Fruit fly (Drosophila melanogaster) whole organism, embryonic: ENCODE results near the gene CG1273.

Experiments
- Antp ChIP-seq: fragments of 200-800 bp; sonication (Bioruptor generic); optimal IDR thresholded peaks from 3 replicates; lab custom pipeline; 2016; ENCODE audit warnings: missing biosample characterization, missing genetic modification characterization
- B-H1 ChIP-seq: fragments of 200-800 bp; sonication (Bioruptor generic); IDR thresholded peaks from 3 replicates; pipeline ENCODE4 v1.3.6; 2022; ENCODE audit warnings: missing biosample characterization, missing genetic modification characterization
- CG11247 ChIP-seq: fragments of 200-800 bp; sonication (Bioruptor generic); IDR thresholded peaks from 2 replicates; pipeline ENCODE4 v1.3.6; 2022; ENCODE audit warnings: missing biosample characterization, missing genetic modification characterization
- CG15479 ChIP-seq: fragments of 200-800 bp; sonication (Bioruptor generic); optimal IDR thresholded peaks from 3 replicates; lab custom pipeline; 2019; ENCODE audit warnings: missing biosample characterization, mild to moderate bottlenecking, missing genetic modification characterization, moderate library complexity
- CG1647 ChIP-seq: fragments of 200-800 bp; sonication (Bioruptor generic); optimal IDR thresholded peaks from 3 replicates; lab custom pipeline; 2016; ENCODE audit warnings: missing biosample characterization, missing genetic modification characterization
- CG17328 ChIP-seq: fragments of 200-800 bp; sonication (Bioruptor generic); IDR thresholded peaks from 2 replicates; pipeline ENCODE4 v1.3.6; 2022; ENCODE audit warnings: missing biosample characterization, missing genetic modification characterization
- CG17802 ChIP-seq: fragments of 200-800 bp; sonication (Bioruptor generic); optimal IDR thresholded peaks from 2 replicates; lab custom pipeline; 2018; ENCODE audit warnings: missing biosample characterization, mild to moderate bottlenecking, missing genetic modification characterization, moderate library complexity
- CG3407 ChIP-seq: fragments of 200-800 bp; sonication (Bioruptor generic); optimal IDR thresholded peaks from 2 replicates; lab custom pipeline; 2018; ENCODE audit warnings: missing biosample characterization, mild to moderate bottlenecking, missing genetic modification characterization
- CG4404 ChIP-seq: fragments of 200-800 bp; sonication (Bioruptor generic); IDR thresholded peaks from 2 replicates; pipeline ENCODE4 v1.3.6; 2022; ENCODE audit warnings: missing biosample characterization, missing genetic modification characterization
- CG4730 ChIP-seq: fragments of 200-800 bp; sonication (Bioruptor generic); IDR thresholded peaks from 2 replicates; pipeline ENCODE4 v1.3.6; 2022; ENCODE audit warnings: missing biosample characterization, missing genetic modification characterization
- CG6683 ChIP-seq: fragments of 200-800 bp; sonication (Bioruptor generic); optimal IDR thresholded peaks from 2 replicates; lab custom pipeline; 2017; ENCODE audit warnings: missing biosample characterization, mild to moderate bottlenecking, missing genetic modification characterization, missing genetic modification reagents
- CG7271 ChIP-seq: fragments of 200-800 bp; sonication (Bioruptor generic); optimal IDR thresholded peaks from 2 replicates; lab custom pipeline; 2018; ENCODE audit warnings: missing biosample characterization, mild to moderate bottlenecking, missing genetic modification characterization, moderate library complexity
- CG7987 ChIP-seq: fragments of 200-800 bp; sonication (Bioruptor generic); optimal IDR thresholded peaks from 2 replicates; lab custom pipeline; 2018; ENCODE audit warnings: missing biosample characterization, mild to moderate bottlenecking, missing genetic modification characterization, moderate library complexity
- CG8281 ChIP-seq: fragments of 200-800 bp; sonication (Bioruptor generic); optimal IDR thresholded peaks from 2 replicates; lab custom pipeline; 2018; ENCODE audit warnings: missing biosample characterization, mild to moderate bottlenecking, missing genetic modification characterization, moderate library complexity
- CG9797 ChIP-seq: fragments of 200-800 bp; sonication (Bioruptor generic); optimal IDR thresholded peaks from 3 replicates; lab custom pipeline; 2018; ENCODE audit warnings: missing biosample characterization, mild to moderate bottlenecking, missing genetic modification characterization
- CoRest ChIP-seq: fragments of 200-800 bp; sonication (Bioruptor generic); optimal IDR thresholded peaks from 3 replicates; lab custom pipeline; 2018; ENCODE audit warnings: missing biosample characterization, mild to moderate bottlenecking, missing genetic modification characterization, moderate library complexity
- D ChIP-seq, 2 experiments: fragments of 200-800 bp in 1 of 2; fragments of >200 bp in 1 of 2; sonication (Bioruptor generic) in 1 of 2; optimal IDR thresholded peaks; 2 replicates in 1 of 2; 3 replicates in 1 of 2; lab custom pipeline; 2017; ENCODE audit warnings: mild to moderate bottlenecking in 1 of 2, missing biosample characterization in 1 of 2, missing genetic modification characterization in 1 of 2, missing genetic modification reagents in 1 of 2
- Dfd ChIP-seq, 2 experiments: fragments of >200 bp; optimal IDR thresholded peaks; 2 replicates each; lab custom pipeline; 2017; ENCODE audit warnings: missing biosample characterization in 2 of 2, missing genetic modification characterization in 2 of 2
- Dp ChIP-seq: fragments of 200-800 bp; sonication (Bioruptor generic); optimal IDR thresholded peaks from 2 replicates; lab custom pipeline; 2018; ENCODE audit warnings: missing biosample characterization, mild to moderate bottlenecking, missing genetic modification characterization, moderate library complexity
- GATAe ChIP-seq: fragments of 200-800 bp; sonication (Bioruptor generic); conservative IDR thresholded peaks from 2 replicates; pipeline ENCODE4 v1.3.6; 2022; ENCODE audit warnings: missing biosample characterization, missing genetic modification characterization
- Hr51 ChIP-seq, 2 experiments: fragments of 200-800 bp; sonication (Bioruptor generic); optimal IDR thresholded peaks; 2 replicates in 1 of 2; 3 replicates in 1 of 2; lab custom pipeline; 2016 to 2018; ENCODE audit warnings: missing biosample characterization in 2 of 2, missing genetic modification characterization in 2 of 2, mild to moderate bottlenecking in 1 of 2, moderate library complexity in 1 of 2
- Lpt ChIP-seq: fragments of >200 bp; optimal IDR thresholded peaks from 2 replicates; lab custom pipeline; 2018; ENCODE audit warnings: missing biosample characterization, missing genetic modification characterization
- NK7.1 ChIP-seq: fragments of 200-800 bp; sonication (Bioruptor generic); optimal IDR thresholded peaks from 3 replicates; lab custom pipeline; 2016; ENCODE audit warnings: missing biosample characterization, missing genetic modification characterization
- NfI ChIP-seq: fragments of 200-800 bp; sonication (Bioruptor generic); optimal IDR thresholded peaks from 3 replicates; lab custom pipeline; 2018; ENCODE audit warnings: missing biosample characterization, mild to moderate bottlenecking, missing genetic modification characterization, moderate library complexity
- Oaz ChIP-seq: fragments of 200-800 bp; sonication (Bioruptor generic); IDR thresholded peaks from 2 replicates; pipeline ENCODE4 v1.3.6; 2022; ENCODE audit warnings: missing biosample characterization, missing genetic modification characterization
- Six4 ChIP-seq: fragments of 200-800 bp; sonication (Bioruptor generic); optimal IDR thresholded peaks from 2 replicates; lab custom pipeline; 2016; ENCODE audit warnings: missing biosample characterization, missing genetic modification characterization
- Sox100B ChIP-seq: fragments of 200-800 bp; sonication (Bioruptor generic); optimal IDR thresholded peaks from 3 replicates; lab custom pipeline; 2018; ENCODE audit warnings: missing biosample characterization, mild to moderate bottlenecking, missing genetic modification characterization
- Sry-δ ChIP-seq: fragments of 200-800 bp; sonication (Bioruptor generic); optimal IDR thresholded peaks from 2 replicates; lab custom pipeline; 2016; ENCODE audit warnings: missing biosample characterization, missing genetic modification characterization
- Usf ChIP-seq: fragments of 200-800 bp; sonication (Bioruptor generic); optimal IDR thresholded peaks from 2 replicates; lab custom pipeline; 2017; ENCODE audit warnings: missing genotype, missing biosample characterization, missing genetic modification characterization
- Xbp1 ChIP-seq: fragments of 200-800 bp; sonication (Bioruptor generic); optimal IDR thresholded peaks from 3 replicates; lab custom pipeline; 2016; ENCODE audit warnings: missing biosample characterization, mild to moderate bottlenecking, missing genetic modification characterization
- Xrp1 ChIP-seq: fragments of 200-800 bp; sonication (Bioruptor generic); IDR thresholded peaks from 2 replicates; pipeline ENCODE4 v1.3.6; 2022; ENCODE audit warnings: missing biosample characterization, missing genetic modification characterization
- ato ChIP-seq: fragments of 200-800 bp; sonication (Bioruptor generic); IDR thresholded peaks from 2 replicates; pipeline ENCODE4 v1.3.6; 2022; ENCODE audit warnings: missing biosample characterization, missing genetic modification characterization; ENCODE audit not compliant: partially characterized antibody
- cwo ChIP-seq: fragments of 200-800 bp; sonication (Bioruptor generic); optimal IDR thresholded peaks from 3 replicates; lab custom pipeline; 2017; ENCODE audit warnings: missing biosample characterization, missing genetic modification characterization, mild to moderate bottlenecking, moderate library complexity, missing genetic modification reagents
- da ChIP-seq: fragments of 200-800 bp; sonication (Bioruptor generic); optimal IDR thresholded peaks from 2 replicates; lab custom pipeline; 2016; ENCODE audit warnings: missing biosample characterization, missing genetic modification characterization
- danr ChIP-seq: fragments of 200-800 bp; sonication (Bioruptor generic); IDR thresholded peaks from 2 replicates; pipeline ENCODE4 v1.3.6; 2022; ENCODE audit warnings: missing biosample characterization, missing genetic modification characterization
- dm ChIP-seq: fragments of 200-800 bp; sonication (Bioruptor generic); optimal IDR thresholded peaks from 3 replicates; lab custom pipeline; 2016; ENCODE audit warnings: missing biosample characterization, missing genetic modification characterization
- esg ChIP-seq: fragments of 200-800 bp; sonication (Bioruptor generic); conservative IDR thresholded peaks from 2 replicates; pipeline ENCODE4 v1.3.6; 2022; ENCODE audit warnings: missing biosample characterization, missing genetic modification characterization
- gcm2 ChIP-seq: fragments of 200-800 bp; sonication (Bioruptor generic); optimal IDR thresholded peaks from 2 replicates; lab custom pipeline; 2016; ENCODE audit warnings: missing biosample characterization, missing genetic modification characterization
- h ChIP-seq: fragments of >200 bp; optimal IDR thresholded peaks from 2 replicates; lab custom pipeline; 2017
- jumu ChIP-seq: fragments of 200-800 bp; sonication (Bioruptor generic); optimal IDR thresholded peaks from 3 replicates; lab custom pipeline; 2016; ENCODE audit warnings: missing biosample characterization, missing genetic modification characterization
- kay ChIP-seq: fragments of 200-800 bp; sonication (Bioruptor generic); optimal IDR thresholded peaks from 2 replicates; lab custom pipeline; 2016; ENCODE audit warnings: missing biosample characterization, missing genetic modification characterization
- nom ChIP-seq: fragments of 200-800 bp; sonication (Bioruptor generic); optimal IDR thresholded peaks from 2 replicates; lab custom pipeline; 2017; ENCODE audit warnings: missing biosample characterization, missing genetic modification characterization, mild to moderate bottlenecking, moderate library complexity, missing genetic modification reagents
- prd ChIP-seq, 3 experiments: fragments of >200 bp in 2 of 3; fragments of 200-800 bp in 1 of 3; sonication (Bioruptor generic) in 1 of 3; optimal IDR thresholded peaks in 2 of 3; IDR thresholded peaks in 1 of 3; 2 replicates in 2 of 3; 3 replicates in 1 of 3; pipeline versions ENCODE4 v1.3.6 to Lab custom; 2017 to 2022; ENCODE audit warnings: missing biosample characterization in 1 of 3, missing genetic modification characterization in 1 of 3
- sc ChIP-seq, 3 experiments: fragments of >200 bp in 2 of 3; fragments of 200-800 bp in 1 of 3; sonication (Bioruptor generic) in 1 of 3; optimal IDR thresholded peaks; 2 replicates in 2 of 3; 3 replicates in 1 of 3; lab custom pipeline; 2017; ENCODE audit warnings: mild to moderate bottlenecking in 1 of 3, missing biosample characterization in 1 of 3, missing genetic modification characterization in 1 of 3, missing genetic modification reagents in 1 of 3
- sens-2 ChIP-seq: fragments of 200-800 bp; sonication (Bioruptor generic); IDR thresholded peaks from 2 replicates; pipeline ENCODE4 v1.3.6; 2022; ENCODE audit warnings: missing biosample characterization, missing genetic modification characterization
- sisA ChIP-seq: fragments of 200-800 bp; sonication (Bioruptor generic); IDR thresholded peaks from 2 replicates; pipeline ENCODE4 v1.3.6; 2022; ENCODE audit warnings: missing biosample characterization, missing genetic modification characterization
- tgo ChIP-seq: fragments of 200-800 bp; sonication (Bioruptor generic); IDR thresholded peaks from 3 replicates; pipeline ENCODE4 v1.3.6; 2022; ENCODE audit warnings: missing biosample characterization, missing genetic modification characterization
- vnd ChIP-seq: fragments of 200-800 bp; sonication (Bioruptor generic); IDR thresholded peaks from 3 replicates; pipeline ENCODE4 v1.3.6; 2022; ENCODE audit warnings: missing biosample characterization, missing genetic modification characterization; ENCODE audit not compliant: partially characterized antibody
- wek ChIP-seq: fragments of 200-800 bp; sonication (Bioruptor generic); optimal IDR thresholded peaks from 3 replicates; lab custom pipeline; 2018; ENCODE audit warnings: missing biosample characterization, mild to moderate bottlenecking, missing genetic modification characterization, moderate library complexity

Gene CG1273

DNA sequence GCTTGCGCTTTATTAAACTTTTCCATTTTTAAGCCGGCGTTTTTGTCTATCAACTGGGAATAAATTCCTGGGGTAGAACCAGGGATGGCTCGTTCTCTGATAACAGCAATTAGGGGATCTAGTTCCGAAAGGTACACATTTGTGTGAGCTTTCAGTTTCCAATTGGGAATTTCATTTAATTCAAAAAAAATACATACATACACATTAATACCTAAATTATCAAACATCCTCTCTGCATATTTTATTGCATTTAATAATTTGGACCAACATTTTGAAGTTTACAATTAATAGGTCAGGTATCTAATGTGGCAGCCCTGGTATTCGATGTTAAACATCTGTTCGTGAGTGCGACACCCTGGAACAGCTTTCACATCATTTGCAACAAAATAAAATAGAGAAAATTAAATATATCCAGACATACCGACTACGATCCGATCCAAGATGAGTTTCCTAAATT lies 4.4 kb upstream of the CG1273 start, which contains the start of the genes CG15011 and CG1309 (continued):
- no peak for TF ChIP-seq CG15479 (GFP tag; lab: Kevin White, UChicago)
- TF ChIP-seq h (lab: Kevin White, UChicago), result no peak
- TF ChIP-seq CG17328 (GFP tag; lab: Robert Waterston, UW), result peak; percentile 77
- TF ChIP-seq CG8281 (tag; lab: Kevin White, UChicago), result peak; percentile 40
- TF ChIP-seq jumu (GFP tag; lab: Kevin White, UChicago), result peak; percentile 81
- TF ChIP-seq D (optimal IDR thresholded peaks at IDR 0.05; lab: Kevin White, UChicago), result no peak
- TF ChIP-seq D (GFP tag; optimal IDR thresholded peaks at IDR 0.05; lab: Kevin White, UChicago), result peak; percentile 66
- TF ChIP-seq CG1647 (GFP tag; lab: Kevin White, UChicago), result peak; percentile 81
- peak; percentile 78 for TF ChIP-seq NfI (GFP tag; lab: Kevin White, UChicago)
- TF ChIP-seq CoRest, result peak; percentile 92
- 0 out of 2 replicates have a peak, but pooled peaks have one; percentile 34 for TF ChIP-seq Oaz (GFP tag; lab: Robert Waterston, UW)
- peak; percentile 79 for TF ChIP-seq Six4 (GFP tag; lab: Kevin White, UChicago)
- TF ChIP-seq gcm2 (GFP tag; lab: Kevin White, UChicago), result peak; percentile 14
- TF ChIP-seq nom (GFP tag; lab: Kevin White, UChicago), result peak; percentile 60
- TF ChIP-seq CG3407 (GFP tag; lab: Kevin White, UChicago), result peak; percentile 61
- TF ChIP-seq sc (optimal IDR thresholded peaks at IDR 0.05; lab: Kevin White, UChicago), result no peak
- peak; percentile 70 for TF ChIP-seq sc (GFP tag; optimal IDR thresholded peaks at IDR 0.05; lab: Kevin White, UChicago)
- TF ChIP-seq sens-2 (GFP tag; lab: Robert Waterston, UW), result no peak
- no peak for TF ChIP-seq wek (GFP tag; lab: Kevin White, UChicago)
- no peak for TF ChIP-seq Dfd (GFP tag; optimal IDR thresholded peaks at IDR 0.05; lab: Kevin White, UChicago)
- TF ChIP-seq kay, result peak; percentile 72
- peak; percentile 37 for TF ChIP-seq CG17802 (tag; lab: Kevin White, UChicago)
- TF ChIP-seq Usf (GFP tag; lab: Kevin White, UChicago), result peak; percentile 51
- TF ChIP-seq Hr51 (GFP tag; optimal IDR thresholded peaks at IDR 0.05; lab: Kevin White, UChicago), result peak; percentile 80 to 81
- peak; percentile 56; the same call in 1 of the 2 replicates for TF ChIP-seq CG11247 (GFP tag; lab: Robert Waterston, UW)
- peak; percentile 32 for TF ChIP-seq CG9797 (GFP tag; lab: Kevin White, UChicago)
- TF ChIP-seq sisA (GFP tag; lab: Robert Waterston, UW), result peak; percentile 84
- TF ChIP-seq CG7987, result peak; percentile 45
- peak; percentile 90 for TF ChIP-seq Xbp1 (GFP tag; lab: Kevin White, UChicago)
- peak; percentile 57; the same call in 2 of the 3 replicates for TF ChIP-seq tgo (GFP tag; lab: Robert Waterston, UW)
- peak; percentile 82 for TF ChIP-seq dm (GFP tag; lab: Kevin White, UChicago)
- peak; percentile 79 for TF ChIP-seq NK7.1 (GFP tag; lab: Kevin White, UChicago)
- no peak for TF ChIP-seq ato (GFP tag; lab: Robert Waterston, UW)
- peak; percentile 23; the same call in 1 of the 3 replicates for TF ChIP-seq B-H1
- no peak for TF ChIP-seq Lpt (GFP tag; lab: Kevin White, UChicago)
- TF ChIP-seq Xrp1, result peak; percentile 80
- peak; percentile 83 for TF ChIP-seq Antp
- TF ChIP-seq CG4730 (GFP tag; lab: Robert Waterston, UW), result peak; percentile 43
- TF ChIP-seq Sry-δ, result peak; percentile 70
- no peak for TF ChIP-seq CG7271 (tag; lab: Kevin White, UChicago)
- TF ChIP-seq Dp (GFP tag; lab: Kevin White, UChicago), result peak; percentile 12
- TF ChIP-seq esg (GFP tag; lab: Robert Waterston, UW), result peak; percentile 72
- TF ChIP-seq vnd (GFP tag; lab: Robert Waterston, UW), result no peak
- TF ChIP-seq CG6683, result peak; percentile 49
- TF ChIP-seq prd (optimal IDR thresholded peaks at IDR 0.05; lab: Kevin White, UChicago), result no peak
- peak; percentile 88 for TF ChIP-seq prd (GFP tag; IDR thresholded peaks at IDR 0.05; lab: Robert Waterston, UW)
- TF ChIP-seq danr (GFP tag; lab: Robert Waterston, UW), result peak; percentile 28; the same call in 1 of the 2 replicates
- TF ChIP-seq GATAe (GFP tag; lab: Robert Waterston, UW), result peak; percentile 66
- peak; percentile 76 for TF ChIP-seq Sox100B
- TF ChIP-seq CG4404 (GFP tag; lab: Robert Waterston, UW), result peak; percentile 66
- peak; percentile 87 for TF ChIP-seq da (GFP tag; lab: Kevin White, UChicago)
- TF ChIP-seq cwo (GFP tag; lab: Kevin White, UChicago), result peak; percentile 35
